Fruit fly (Drosophila melanogaster): ENCODE results near the gene CG10038.

- TF ChIP-seq Sin3A (optimal IDR thresholded peaks at IDR 0.05) = no peak
- no peak for TF ChIP-seq Myc (optimal IDR thresholded peaks at IDR 0.05)
- TF ChIP-seq h (optimal IDR thresholded peaks at IDR 0.05) = no peak
Observed at dm6 chr3R:12367464-12367863, 17.0 kb upstream of the CG10038 start, which contains the start of gene GstD9.

Data from Kc167 (cell line).